Fruit fly (Drosophila melanogaster): Measurements from ENCODE around the gene Acsf3.

The Acsf3 gene

DNA sequence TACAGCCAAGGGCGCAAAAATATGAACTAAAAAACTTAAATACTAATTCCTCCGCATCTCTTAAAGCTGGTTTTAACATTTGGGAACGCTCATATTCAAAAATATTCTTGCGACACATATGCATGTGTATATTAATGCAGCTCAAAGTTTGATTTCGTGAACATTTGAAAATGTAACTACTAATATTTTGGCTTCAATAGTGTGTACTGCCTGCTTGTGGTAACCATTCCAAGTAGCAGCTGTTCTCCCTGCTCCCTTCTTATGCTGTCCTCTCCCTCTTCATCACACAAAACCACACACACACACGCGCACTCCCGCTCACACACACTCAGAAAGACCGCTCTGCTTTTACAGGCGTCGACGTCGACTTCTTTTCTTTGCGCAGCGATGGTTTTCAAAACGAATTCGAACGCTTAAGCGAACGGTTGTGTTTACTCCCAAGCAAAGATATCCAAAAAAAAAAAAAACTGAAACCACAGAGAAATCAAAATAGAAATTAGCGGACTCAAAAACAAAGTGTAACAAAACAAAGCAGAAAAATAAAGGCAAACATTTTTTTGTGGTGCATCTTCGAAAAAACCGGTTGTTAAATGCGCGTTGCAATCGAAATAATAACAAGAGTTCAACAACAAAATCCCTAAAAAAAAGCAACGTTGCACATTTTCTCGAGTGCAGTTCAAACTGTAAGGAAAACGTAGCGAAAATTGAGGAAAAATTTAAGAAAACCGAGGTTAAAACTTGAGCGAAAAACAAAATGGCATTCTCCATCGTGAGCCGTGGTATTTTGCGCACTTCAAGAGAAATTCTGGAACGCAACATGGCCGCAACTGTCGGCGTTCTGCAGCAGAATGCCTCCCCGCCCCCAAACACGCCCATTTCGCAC is 8.4 kb downstream of the Acsf3 start, which contains the start of gene CBP (continued):
- TF ChIP-seq CG2120 (GFP tag; optimal IDR thresholded peaks at IDR 0.05) (peak; percentile 95), schlank (tag; optimal IDR thresholded peaks at IDR 0.05) (peak; percentile 91), Bgb (GFP tag; IDR thresholded peaks at IDR 0.05; ENCODE audit: partially characterized antibody) (0 out of 2 replicates have a peak, but pooled peaks have one; percentile 15), CG16815 (GFP tag; optimal IDR thresholded peaks at IDR 0.05) (peak; percentile 97), CG3726 (GFP tag; IDR thresholded peaks at IDR 0.05) (peak; percentile 95), ken (GFP tag; IDR thresholded peaks at IDR 0.05) (peak; percentile 94), CG18476 (GFP tag; optimal IDR thresholded peaks at IDR 0.05) (peak; percentile 97), Rx (GFP tag; IDR thresholded peaks at IDR 0.05) (peak; percentile 93), CTCF (GFP tag; optimal IDR thresholded peaks at IDR 0.05) (peak; percentile 77), CG7745 (tag; optimal IDR thresholded peaks at IDR 0.05) (peak; percentile 79), CG2712 (tag; optimal IDR thresholded peaks at IDR 0.05) (peak; percentile 99), Aef1 (GFP tag; IDR thresholded peaks at IDR 0.05) (peak; percentile 92), TFAM (GFP tag; optimal IDR thresholded peaks at IDR 0.05) (peak; percentile 90), chif (GFP tag; optimal IDR thresholded peaks at IDR 0.05) (peak; percentile 96 to 99), CG4820 (GFP tag; optimal IDR thresholded peaks at IDR 0.05) (peak; percentile 97), vfl (GFP tag; optimal IDR thresholded peaks at IDR 0.05) (peak; percentile 91), MTF-1 (GFP tag; optimal IDR thresholded peaks at IDR 0.05; ENCODE audit: borderline replicate concordance) (peak; percentile 95), CG13424 (tag; optimal IDR thresholded peaks at IDR 0.05) (peak; percentile 98), CG1602 (GFP tag; optimal IDR thresholded peaks at IDR 0.05) (peak; percentile 98), Vsx1 (GFP tag; optimal IDR thresholded peaks at IDR 0.05) (peak; percentile 92), ham (GFP tag; IDR thresholded peaks at IDR 0.05) (peak; percentile 76), ssp (GFP tag; IDR thresholded peaks at IDR 0.05) (peak; percentile 86), jumu (GFP tag; optimal IDR thresholded peaks at IDR 0.05) (peak; percentile 97), Atf-2 (GFP tag; optimal IDR thresholded peaks at IDR 0.05) (peak; percentile 97), Gsc (GFP tag; IDR thresholded peaks at IDR 0.05) (peak; percentile 93), zen2 (GFP tag; IDR thresholded peaks at IDR 0.05; ENCODE audit: partially characterized antibody) (no peak), CG15696 (tag; optimal IDR thresholded peaks at IDR 0.05) (peak; percentile 97), CG8944 (GFP tag; optimal IDR thresholded peaks at IDR 0.05) (peak; percentile 98), sens (GFP tag) (peak; percentile 100), onecut (GFP tag; IDR thresholded peaks at IDR 0.05) (peak; percentile 96), Oli (tag; optimal IDR thresholded peaks at IDR 0.05) (peak; percentile 99), CG16813 (GFP tag; IDR thresholded peaks at IDR 0.05; ENCODE audit: partially characterized antibody) (no peak), CG18011 (GFP tag; optimal IDR thresholded peaks at IDR 0.05) (peak; percentile 85), PHDP (tag; optimal IDR thresholded peaks at IDR 0.05) (peak; percentile 98), CG1529 (GFP tag; optimal IDR thresholded peaks at IDR 0.05) (peak; percentile 97), dimm (GFP tag; IDR thresholded peaks at IDR 0.05) (peak; percentile 82), CG34224 (GFP tag; IDR thresholded peaks at IDR 0.05; ENCODE audit: partially characterized antibody) (no peak), CG10543 (GFP tag; optimal IDR thresholded peaks at IDR 0.05) (peak; percentile 92), CG18262 (tag; optimal IDR thresholded peaks at IDR 0.05) (peak; percentile 99), CG1233 (GFP tag; optimal IDR thresholded peaks at IDR 0.05) (peak; percentile 97), CG6175 (GFP tag; IDR thresholded peaks at IDR 0.05) (peak; percentile 82; the same call in 2 of the 3 replicates), CG31388 (GFP tag; optimal IDR thresholded peaks at IDR 0.05) (peak; percentile 95), cato (GFP tag; optimal IDR thresholded peaks at IDR 0.05; ENCODE audit: borderline replicate concordance) (peak; percentile 96), fd102C (GFP tag; optimal IDR thresholded peaks at IDR 0.05) (peak; percentile 94), gem (tag; optimal IDR thresholded peaks at IDR 0.05) (peak; percentile 99), CG11398 (GFP tag; optimal IDR thresholded peaks at IDR 0.05) (peak; percentile 97), CG12769 (tag; optimal IDR thresholded peaks at IDR 0.05) (peak; percentile 98), CG6854 (GFP tag; optimal IDR thresholded peaks at IDR 0.05) (peak; percentile 96), dati (GFP tag; IDR thresholded peaks at IDR 0.05) (peak; percentile 88)
